Worm (Caenorhabditis elegans) whole organism, late embryonic: ENCODE data around the gene ZC317.6.

ENCODE experiments used
- K09A11.1 ChIP-seq: sonication (generic microtip); optimal IDR thresholded peaks from 2 replicates; lab custom pipeline; 2017; ENCODE audit warnings: antibody characterized with exemption, mild to moderate bottlenecking, missing genetic modification characterization, missing compliant biosample characterization; ENCODE audit not compliant: insufficient read depth
- ama-1 ChIP-seq: fragments of 150-350 bp; optimal IDR thresholded peaks from 2 replicates; lab custom pipeline; 2014
- elt-2 ChIP-seq: sonication (generic microtip); optimal IDR thresholded peaks from 2 replicates; lab custom pipeline; 2016; ENCODE audit warnings: missing genetic modification reagents, missing genetic modification characterization, missing compliant biosample characterization
- pha-4 ChIP-seq: fragments of 150-350 bp; optimal IDR thresholded peaks from 2 replicates; lab custom pipeline; 2018; ENCODE audit warnings: missing biosample characterization, missing genetic modification reagents, missing genetic modification characterization

DNA sequence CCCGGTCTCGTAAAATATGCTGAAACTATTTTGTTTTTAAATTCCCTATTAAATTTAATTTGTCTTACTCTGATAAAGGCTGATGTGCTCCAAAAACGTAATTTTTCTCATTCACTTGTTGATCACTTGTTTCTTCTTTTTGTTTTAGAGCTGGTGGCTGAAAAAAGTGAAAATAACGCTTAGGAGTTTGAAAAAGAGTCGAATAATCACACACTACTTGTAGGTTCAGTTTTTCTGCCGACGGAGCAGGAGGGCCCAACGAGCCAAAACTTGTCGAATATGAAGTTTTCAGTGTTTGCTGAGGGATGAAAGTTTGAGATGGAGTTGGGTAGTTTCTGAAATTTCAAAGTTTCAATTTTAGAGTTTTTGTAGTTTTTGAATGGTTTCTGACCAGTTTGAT, 18.8 kb upstream of the ZC317.6 start:
- TF ChIP-seq ama-1 (lab: Kevin White, UChicago) (no peak), elt-2 (tag; lab: Kevin White, UChicago) (no peak), K09A11.1 (no peak), pha-4 (tag; lab: Kevin White, UChicago) (no peak)
